Worm (Caenorhabditis elegans): ENCODE results near the gene srxa-15.

DNA sequence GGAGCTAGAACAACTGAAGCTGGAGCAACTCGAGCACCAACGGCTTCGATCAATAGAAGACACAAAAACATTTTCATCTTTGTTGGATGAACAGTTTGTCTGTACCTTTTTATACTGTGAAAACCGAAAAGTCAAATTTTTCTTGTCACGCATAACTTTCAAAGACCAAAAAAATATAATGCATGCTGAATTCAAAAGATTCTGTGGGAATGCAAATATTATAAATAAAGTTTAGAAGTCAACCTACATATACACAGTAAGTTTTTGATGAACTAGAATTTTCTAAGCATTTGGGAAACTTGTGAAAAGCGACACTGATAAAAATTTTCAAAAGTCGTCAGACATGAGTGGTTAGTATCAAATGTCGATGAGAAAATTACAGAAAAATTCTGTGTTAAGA, 8.4 kb upstream of the srxa-15 start, which contains the start of gene F46B3.15:
- TF ChIP-seq nhr-237 (tag; optimal IDR thresholded peaks at IDR 0.05), result no peak
- no peak for TF ChIP-seq lin-13 (tag; optimal IDR thresholded peaks at IDR 0.05)
- no peak for TF ChIP-seq elt-1 (tag; optimal IDR thresholded peaks at IDR 0.05; ENCODE audit: borderline replicate concordance, insufficient read depth)
- no peak for TF ChIP-seq nhr-76 (tag; optimal IDR thresholded peaks at IDR 0.05)
- TF ChIP-seq ztf-11 (tag; optimal IDR thresholded peaks at IDR 0.05), result no peak
- TF ChIP-seq unc-120 (tag; optimal IDR thresholded peaks at IDR 0.05; ENCODE audit: poor library complexity, severe bottlenecking), result no peak
- TF ChIP-seq pha-4 (tag; optimal IDR thresholded peaks at IDR 0.05), result no peak

All from whole organism, mixed stage, embryonic.